Fruit fly (Drosophila melanogaster) whole organism, pupa: ENCODE measurements around the gene ZnT33D.

Experiments
- CG10348 ChIP-seq: fragments of 200-800 bp; sonication (Bioruptor generic); IDR thresholded peaks from 2 replicates; pipeline ENCODE4 v1.3.6; 2022; ENCODE audit warnings: missing biosample characterization, missing genetic modification characterization
- CG12605 ChIP-seq: fragments of 200-800 bp; sonication (Bioruptor generic); IDR thresholded peaks from 2 replicates; pipeline ENCODE4 v1.3.6; 2022; ENCODE audit warnings: missing biosample characterization, missing genetic modification characterization
- CG13204 ChIP-seq: fragments of 200-800 bp; sonication (Bioruptor generic); optimal IDR thresholded peaks from 2 replicates; lab custom pipeline; 2018; ENCODE audit warnings: missing biosample characterization, mild to moderate bottlenecking, missing genetic modification characterization, moderate library complexity
- CG15710 ChIP-seq: fragments of 200-800 bp; sonication (Bioruptor generic); optimal IDR thresholded peaks from 2 replicates; lab custom pipeline; 2018; ENCODE audit warnings: missing biosample characterization, mild to moderate bottlenecking, missing genetic modification characterization, moderate library complexity
- CG34367 ChIP-seq: fragments of 200-800 bp; sonication (Bioruptor generic); optimal IDR thresholded peaks from 2 replicates; lab custom pipeline; 2018; ENCODE audit warnings: missing biosample characterization, mild to moderate bottlenecking, missing genetic modification characterization
- CG4496 ChIP-seq: fragments of 200-800 bp; sonication (Bioruptor generic); IDR thresholded peaks from 3 replicates; pipeline ENCODE4 v1.3.6; 2022; ENCODE audit warnings: missing biosample characterization, missing genetic modification characterization
- CG8159 ChIP-seq: fragments of 200-800 bp; sonication (Bioruptor generic); optimal IDR thresholded peaks from 3 replicates; lab custom pipeline; 2018; ENCODE audit warnings: missing biosample characterization, mild to moderate bottlenecking, missing genetic modification characterization, moderate library complexity
- CG8301 ChIP-seq: fragments of 200-800 bp; sonication (Bioruptor generic); optimal IDR thresholded peaks from 2 replicates; lab custom pipeline; 2018; ENCODE audit warnings: missing biosample characterization, mild to moderate bottlenecking, missing genetic modification characterization
- CG9948 ChIP-seq: fragments of 200-800 bp; sonication (Bioruptor generic); optimal IDR thresholded peaks from 2 replicates; lab custom pipeline; 2018; ENCODE audit warnings: missing biosample characterization, mild to moderate bottlenecking, missing genetic modification characterization, moderate library complexity
- D1 ChIP-seq: fragments of 200-800 bp; sonication (Bioruptor generic); optimal IDR thresholded peaks from 2 replicates; lab custom pipeline; 2018; ENCODE audit warnings: missing biosample characterization, mild to moderate bottlenecking, missing genetic modification characterization, moderate library complexity
- EcR ChIP-seq: fragments of 200-800 bp; sonication (Bioruptor generic); optimal IDR thresholded peaks from 3 replicates; lab custom pipeline; 2019; ENCODE audit warnings: missing biosample characterization, missing genetic modification characterization, mild to moderate bottlenecking, moderate library complexity, missing genetic modification reagents
- Ets98B ChIP-seq: fragments of 200-800 bp; sonication (Bioruptor generic); IDR thresholded peaks from 2 replicates; pipeline ENCODE4 v1.3.6; 2022; ENCODE audit warnings: missing biosample characterization, missing genetic modification characterization
- fd96Ca ChIP-seq: fragments of 200-800 bp; sonication (Bioruptor generic); IDR thresholded peaks from 3 replicates; pipeline ENCODE4 v1.3.6; 2022; ENCODE audit warnings: missing biosample characterization, missing genetic modification characterization
- gl ChIP-seq: fragments of 200-800 bp; sonication (Bioruptor generic); optimal IDR thresholded peaks from 2 replicates; lab custom pipeline; 2018; ENCODE audit warnings: missing biosample characterization, mild to moderate bottlenecking, missing genetic modification characterization
- rn ChIP-seq: fragments of 200-800 bp; sonication (Bioruptor generic); IDR thresholded peaks from 2 replicates; pipeline ENCODE4 v1.3.6; 2022; ENCODE audit warnings: missing biosample characterization, missing genetic modification characterization

ZnT33D gene

DNA sequence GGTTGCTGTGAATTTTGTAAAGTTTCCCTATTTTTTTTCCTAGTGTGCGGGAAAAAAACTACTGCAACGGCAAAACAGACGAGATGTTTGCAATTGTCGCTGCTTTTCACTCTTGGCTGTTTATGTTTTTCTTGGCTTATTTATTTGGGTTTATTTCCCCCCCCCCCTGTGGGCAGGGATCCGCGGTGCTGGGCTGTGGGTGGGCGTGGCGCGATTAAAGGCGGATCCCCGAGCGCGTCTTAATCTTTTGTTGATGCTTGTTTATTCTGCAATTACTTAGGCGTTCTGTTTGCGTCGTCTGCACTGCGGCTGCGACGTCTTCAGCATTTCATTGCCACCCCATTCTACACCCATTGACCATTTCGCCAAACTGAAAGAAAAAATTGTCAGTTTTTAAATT is 30.8 kb downstream of the ZnT33D start:
- TF ChIP-seq Ets98B (GFP tag; lab: Robert Waterston, UW) (no peak), fd96Ca (peak; percentile 39; the same call in 1 of the 3 replicates), CG4496 (GFP tag; lab: Robert Waterston, UW) (peak; percentile 28; the same call in 1 of the 3 replicates)

DNA sequence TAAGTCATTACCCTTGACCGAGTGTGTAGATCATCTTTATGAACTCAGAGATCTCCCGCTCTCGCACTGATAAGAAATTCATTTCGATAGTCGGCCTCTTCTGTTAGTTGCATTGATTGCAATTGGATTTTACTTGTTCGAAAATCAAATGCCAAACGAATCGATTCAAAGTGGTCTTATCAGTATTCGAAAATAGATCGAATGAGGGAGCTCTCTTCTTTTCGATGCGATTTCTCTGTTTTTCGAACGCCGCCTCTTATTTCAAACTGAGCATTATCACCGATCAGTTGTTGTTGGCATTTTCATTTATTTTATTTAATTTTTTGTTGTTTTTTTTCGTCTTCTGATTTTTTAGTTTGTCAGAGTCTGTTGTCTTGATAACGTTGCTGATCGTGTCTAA is 36.9 kb downstream of the ZnT33D start:
- TF ChIP-seq CG9948 (tag; lab: Kevin White, UChicago) (no peak), gl (tag; lab: Kevin White, UChicago) (no peak), CG15710 (no peak), CG8301 (no peak), CG12605 (GFP tag; lab: Robert Waterston, UW) (no peak)

DNA sequence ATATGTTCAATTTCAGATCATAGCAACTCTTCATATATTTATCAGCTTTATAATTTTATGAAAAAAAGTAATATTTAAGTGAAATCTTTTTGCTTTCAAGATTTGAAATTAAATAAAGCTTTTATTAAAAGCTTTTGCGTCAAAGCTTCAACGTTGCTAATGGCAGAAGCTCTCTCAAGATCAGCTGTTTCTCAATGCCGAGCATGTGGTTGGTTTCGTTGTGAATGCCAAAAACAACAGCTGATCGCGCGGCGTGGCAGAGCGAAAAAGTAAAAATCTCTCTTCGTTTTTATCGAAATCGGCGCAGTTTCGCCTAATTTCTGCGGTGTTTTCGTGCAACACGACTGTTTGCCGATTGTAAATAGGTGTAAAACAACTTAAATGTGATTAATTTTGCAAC is 43.5 kb downstream of the ZnT33D start, which contains the start of gene CG31759:
Gene CG31759, plus strand, starts transcription at position 161 of the 400 bp plus-strand sequence.
- TF ChIP-seq D1 (tag; lab: Kevin White, UChicago) = no peak
- no peak for TF ChIP-seq fd96Ca
- no peak for TF ChIP-seq EcR (GFP tag; lab: Kevin White, UChicago)
- TF ChIP-seq rn (GFP tag; lab: Robert Waterston, UW) = no peak
- no peak for TF ChIP-seq CG8159 (tag; lab: Kevin White, UChicago)
- no peak for TF ChIP-seq CG10348 (GFP tag; lab: Robert Waterston, UW)
- TF ChIP-seq CG13204 = no peak
- no peak for TF ChIP-seq CG34367 (tag; lab: Kevin White, UChicago)
